Fruit fly (Drosophila melanogaster): ENCODE results near the gene CG44475.

Gene CG44475

DNA sequence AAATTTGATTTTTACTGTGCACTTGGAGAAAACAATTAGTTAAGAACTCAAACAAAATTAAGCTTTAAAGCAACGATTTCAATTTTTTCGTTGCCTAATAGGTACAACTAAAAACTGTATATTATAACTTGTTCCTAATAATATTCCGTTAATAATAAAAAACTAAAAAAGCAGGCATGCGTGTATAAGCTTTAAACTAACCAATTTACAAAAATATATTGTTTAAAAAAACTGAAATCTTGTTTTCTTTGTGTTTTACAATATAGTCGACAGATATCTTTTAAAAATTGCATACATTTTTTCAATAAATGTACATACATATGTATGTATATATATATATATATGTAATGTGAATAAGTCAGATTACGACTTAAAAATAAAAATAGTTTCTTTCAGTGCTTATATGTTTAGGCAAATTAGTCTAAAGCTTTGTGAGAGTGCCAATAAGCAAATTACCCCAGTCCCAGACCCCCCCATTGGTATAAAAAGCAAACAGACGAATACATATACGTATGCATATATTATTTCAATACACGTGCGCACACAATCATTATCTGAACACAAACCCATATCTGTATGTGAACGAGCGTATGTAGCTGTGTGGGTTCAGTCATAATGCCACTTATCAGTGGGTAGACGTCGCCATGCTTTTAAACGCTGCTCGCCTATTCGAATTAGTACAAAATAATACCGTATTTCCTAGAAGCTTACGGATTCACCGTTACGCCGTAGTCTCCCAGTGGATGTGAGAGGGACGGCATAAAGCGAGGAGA, 30.1 kb upstream of the CG44475 start (continued):
- TF ChIP-seq HLH4C (GFP tag; IDR thresholded peaks at IDR 0.05; ENCODE audit: partially characterized antibody) = no peak
- TF ChIP-seq kni (GFP tag; optimal IDR thresholded peaks at IDR 0.05) = peak; percentile 96
- TF ChIP-seq CG8388 (GFP tag; optimal IDR thresholded peaks at IDR 0.05) = peak; percentile 81
- peak; percentile 52; the same call in 1 of the 2 replicates for TF ChIP-seq rib (GFP tag; IDR thresholded peaks at IDR 0.05)
- TF ChIP-seq pb (GFP tag; optimal IDR thresholded peaks at IDR 0.05) = no peak
- TF ChIP-seq CG8089 (GFP tag; optimal IDR thresholded peaks at IDR 0.05) = no peak
- peak; percentile 36 for TF ChIP-seq Atf6 (GFP tag; IDR thresholded peaks at IDR 0.05)
- peak; percentile 69 for TF ChIP-seq Nf-YC (tag; optimal IDR thresholded peaks at IDR 0.05)
- TF ChIP-seq Eip74EF (GFP tag; optimal IDR thresholded peaks at IDR 0.05) = peak in 1 of 2 experiments; percentile 84
- no peak for TF ChIP-seq danr (GFP tag; IDR thresholded peaks at IDR 0.05)
- TF ChIP-seq Spps (tag; optimal IDR thresholded peaks at IDR 0.05) = peak; percentile 57
- peak; percentile 99 for TF ChIP-seq CG12769 (tag; optimal IDR thresholded peaks at IDR 0.05)
- TF ChIP-seq CG34422 (GFP tag; IDR thresholded peaks at IDR 0.05) = peak; percentile 7; the same call in 1 of the 3 replicates
- peak; percentile 78 for TF ChIP-seq CG1602 (GFP tag; optimal IDR thresholded peaks at IDR 0.05)
- TF ChIP-seq tna (GFP tag; IDR thresholded peaks at IDR 0.05; ENCODE audit: partially characterized antibody) = peak; percentile 38; the same call in 1 of the 2 replicates
- no peak for TF ChIP-seq CG13624 (GFP tag; optimal IDR thresholded peaks at IDR 0.05)
- no peak for TF ChIP-seq Fer2 (tag; optimal IDR thresholded peaks at IDR 0.05)
- TF ChIP-seq zen2 (GFP tag; IDR thresholded peaks at IDR 0.05; ENCODE audit: partially characterized antibody) = no peak
- peak; percentile 79 for TF ChIP-seq CG4424 (GFP tag; optimal IDR thresholded peaks at IDR 0.05)
- peak; percentile 37 for TF ChIP-seq ab (GFP tag; optimal IDR thresholded peaks at IDR 0.05)
- no peak for TF ChIP-seq tup (GFP tag; optimal IDR thresholded peaks at IDR 0.05)
- TF ChIP-seq Blimp-1 (GFP tag; optimal IDR thresholded peaks at IDR 0.05) = no peak
- peak; percentile 40 for TF ChIP-seq ERR (GFP tag; optimal IDR thresholded peaks at IDR 0.05)
- no peak for TF ChIP-seq CG4360 (GFP tag; IDR thresholded peaks at IDR 0.05)
- TF ChIP-seq Bdp1 (GFP tag; optimal IDR thresholded peaks at IDR 0.05) = no peak
- peak; percentile 57 for TF ChIP-seq trh (GFP tag; optimal IDR thresholded peaks at IDR 0.05)
- TF ChIP-seq CG11723 (GFP tag; optimal IDR thresholded peaks at IDR 0.05) = peak; percentile 3
- TF ChIP-seq Atf3 (GFP tag; optimal IDR thresholded peaks at IDR 0.05) = no peak
- TF ChIP-seq CG10979 (tag; optimal IDR thresholded peaks at IDR 0.05) = peak; percentile 88
- TF ChIP-seq mam (GFP tag; optimal IDR thresholded peaks at IDR 0.05) = no peak
- TF ChIP-seq toy (GFP tag; IDR thresholded peaks at IDR 0.05) = no peak
- TF ChIP-seq pan (optimal IDR thresholded peaks at IDR 0.05) = no peak
- peak in 1 of 2 experiments; percentile 31 for TF ChIP-seq pan (GFP tag; optimal IDR thresholded peaks at IDR 0.05 in 1 of 2, IDR thresholded peaks at IDR 0.05 in 1 of 2)
- TF ChIP-seq Dll (GFP tag; IDR thresholded peaks at IDR 0.05; ENCODE audit: partially characterized antibody) = no peak
- peak; percentile 85 for TF ChIP-seq CG18619 (GFP tag; optimal IDR thresholded peaks at IDR 0.05)
- no peak for TF ChIP-seq slp2 (GFP tag; optimal IDR thresholded peaks at IDR 0.05)
- TF ChIP-seq NK7.1 (GFP tag; optimal IDR thresholded peaks at IDR 0.05) = no peak
- peak; percentile 92 for TF ChIP-seq CG13894 (tag; optimal IDR thresholded peaks at IDR 0.05)
- TF ChIP-seq ewg (GFP tag; optimal IDR thresholded peaks at IDR 0.05) = peak; percentile 62
- TF ChIP-seq ash1 (GFP tag; optimal IDR thresholded peaks at IDR 0.05) = no peak
- no peak for TF ChIP-seq Drgx (GFP tag; IDR thresholded peaks at IDR 0.05)
- TF ChIP-seq GATAe (GFP tag; conservative IDR thresholded peaks at IDR 0.05) = peak; percentile 67
- peak; percentile 86 for TF ChIP-seq Med (GFP tag)
- TF ChIP-seq CG33557 (GFP tag; optimal IDR thresholded peaks at IDR 0.05) = peak; percentile 34
- TF ChIP-seq cas (GFP tag; IDR thresholded peaks at IDR 0.05) = no peak
- TF ChIP-seq CG34376 (GFP tag; optimal IDR thresholded peaks at IDR 0.05) = peak; percentile 94
- peak; percentile 42 for TF ChIP-seq CG3407 (GFP tag; optimal IDR thresholded peaks at IDR 0.05)
- TF ChIP-seq CG30403 (GFP tag; optimal IDR thresholded peaks at IDR 0.05) = peak; percentile 80
- no peak for TF ChIP-seq Hand (GFP tag; optimal IDR thresholded peaks at IDR 0.05)

Measured in whole organism, embryonic.